Fruit fly (Drosophila melanogaster): ENCODE measurements around the gene Elo68beta.

Elo68beta gene

dm6 chr3L:11119396-11119900 lies 17.9 kb upstream of the Elo68beta start (continued):
- TF ChIP-seq CG11456 (GFP tag; IDR thresholded peaks at IDR 0.05), result 0 out of 3 replicates have a peak, but pooled peaks have one; percentile 70
- TF ChIP-seq CG17612 (GFP tag; IDR thresholded peaks at IDR 0.05), result peak; percentile 42; the same call in 1 of the 2 replicates
- TF ChIP-seq CG8478 (optimal IDR thresholded peaks at IDR 0.05), result no peak
- peak; percentile 84 for TF ChIP-seq CG9215 (GFP tag; IDR thresholded peaks at IDR 0.05)
- TF ChIP-seq row (GFP tag; IDR thresholded peaks at IDR 0.05), result peak; percentile 44
- TF ChIP-seq Med (GFP tag), result peak; percentile 58
- TF ChIP-seq CG18262 (tag; optimal IDR thresholded peaks at IDR 0.05), result no peak
- peak; percentile 59 for TF ChIP-seq CG9932 (GFP tag; IDR thresholded peaks at IDR 0.05)
- TF ChIP-seq CG12769 (tag; optimal IDR thresholded peaks at IDR 0.05), result peak; percentile 7
- TF ChIP-seq chn (GFP tag; optimal IDR thresholded peaks at IDR 0.05), result peak; percentile 33
- TF ChIP-seq slbo (GFP tag; IDR thresholded peaks at IDR 0.05), result peak; percentile 66
- TF ChIP-seq cad (GFP tag; optimal IDR thresholded peaks at IDR 0.05), result peak; percentile 15
- TF ChIP-seq Mrtf (GFP tag; IDR thresholded peaks at IDR 0.05), result 0 out of 3 replicates have a peak, but pooled peaks have one; percentile 28
- peak in 1 of 2 experiments; percentile 3 for TF ChIP-seq dpn (GFP tag; optimal IDR thresholded peaks at IDR 0.05)
- TF ChIP-seq CG13775 (GFP tag; optimal IDR thresholded peaks at IDR 0.05), result no peak
- peak; percentile 29 for TF ChIP-seq Antp (GFP tag; optimal IDR thresholded peaks at IDR 0.05)
- TF ChIP-seq H2.0 (GFP tag; IDR thresholded peaks at IDR 0.05), result peak; percentile 5; the same call in 1 of the 2 replicates
- no peak for TF ChIP-seq chif (GFP tag; optimal IDR thresholded peaks at IDR 0.05)
- TF ChIP-seq Ets65A (GFP tag), result peak; percentile 53
- TF ChIP-seq hkb (optimal IDR thresholded peaks at IDR 0.05), result no peak
- TF ChIP-seq hkb (GFP tag; IDR thresholded peaks at IDR 0.05), result peak; percentile 6; the same call in 1 of the 2 replicates
- TF ChIP-seq zf30C (GFP tag; optimal IDR thresholded peaks at IDR 0.05), result peak; percentile 15
- TF ChIP-seq CG33213 (GFP tag; optimal IDR thresholded peaks at IDR 0.05), result no peak
- TF ChIP-seq Dbx (GFP tag; IDR thresholded peaks at IDR 0.05), result peak; percentile 37; the same call in 1 of the 3 replicates
- 0 out of 2 replicates have a peak, but pooled peaks have one; percentile 10 for TF ChIP-seq CG4730 (GFP tag; IDR thresholded peaks at IDR 0.05)
- TF ChIP-seq Neu2 (GFP tag; optimal IDR thresholded peaks at IDR 0.05; ENCODE audit: borderline replicate concordance), result no peak
- peak; percentile 45 for TF ChIP-seq lmd (GFP tag; IDR thresholded peaks at IDR 0.05)
- peak; percentile 14 for TF ChIP-seq Xbp1 (GFP tag; optimal IDR thresholded peaks at IDR 0.05)
- no peak for TF ChIP-seq Usf (GFP tag; optimal IDR thresholded peaks at IDR 0.05)
- TF ChIP-seq CG12942 (GFP tag; optimal IDR thresholded peaks at IDR 0.05), result no peak
- peak; percentile 54 for TF ChIP-seq sisA (GFP tag; IDR thresholded peaks at IDR 0.05)
- no peak for TF ChIP-seq cwo (GFP tag; optimal IDR thresholded peaks at IDR 0.05)
- TF ChIP-seq croc (GFP tag; conservative IDR thresholded peaks at IDR 0.05), result no peak
- no peak for TF ChIP-seq CG1603 (tag; optimal IDR thresholded peaks at IDR 0.05)
- no peak for TF ChIP-seq her (GFP tag; optimal IDR thresholded peaks at IDR 0.05)
- no peak for TF ChIP-seq bab2 (GFP tag; optimal IDR thresholded peaks at IDR 0.05)
- TF ChIP-seq chinmo (GFP tag; IDR thresholded peaks at IDR 0.05; ENCODE audit: partially characterized antibody), result peak; percentile 82; the same call in 2 of the 4 replicates
- no peak for TF ChIP-seq HLHmδ (GFP tag; optimal IDR thresholded peaks at IDR 0.05)
- TF ChIP-seq CG11247 (GFP tag; IDR thresholded peaks at IDR 0.05), result 0 out of 2 replicates have a peak, but pooled peaks have one; percentile 17
- TF ChIP-seq CG32532 (GFP tag; IDR thresholded peaks at IDR 0.05), result peak; percentile 63
- TF ChIP-seq CG6272 (GFP tag; IDR thresholded peaks at IDR 0.05), result peak; percentile 23; the same call in 1 of the 2 replicates
- TF ChIP-seq CG4404 (GFP tag; IDR thresholded peaks at IDR 0.05), result 0 out of 2 replicates have a peak, but pooled peaks have one; percentile 10
- TF ChIP-seq Adf1 (GFP tag; IDR thresholded peaks at IDR 0.05), result peak; percentile 11; the same call in 1 of the 2 replicates
- TF ChIP-seq zfh2 (GFP tag; optimal IDR thresholded peaks at IDR 0.05), result peak; percentile 32
- no peak for TF ChIP-seq Tbp (GFP tag; optimal IDR thresholded peaks at IDR 0.05)
- peak; percentile 49 for TF ChIP-seq bbx (GFP tag; IDR thresholded peaks at IDR 0.05; ENCODE audit: partially characterized antibody)
- TF ChIP-seq CG34224 (GFP tag; IDR thresholded peaks at IDR 0.05; ENCODE audit: partially characterized antibody), result 0 out of 3 replicates have a peak, but pooled peaks have one; percentile 51
- peak; percentile 54; the same call in 1 of the 2 replicates for TF ChIP-seq CG14441 (GFP tag; IDR thresholded peaks at IDR 0.05)
- no peak for TF ChIP-seq cas (GFP tag; IDR thresholded peaks at IDR 0.05)
- peak; percentile 57; the same call in 1 of the 3 replicates for TF ChIP-seq CG2199 (GFP tag; IDR thresholded peaks at IDR 0.05)
- peak; percentile 63 for TF ChIP-seq Rfx (GFP tag; IDR thresholded peaks at IDR 0.05)
- TF ChIP-seq p53 (GFP tag; optimal IDR thresholded peaks at IDR 0.05), result peak; percentile 93
